Worm (Caenorhabditis elegans): ENCODE measurements around the gene Y49F6B.2.

DNA sequence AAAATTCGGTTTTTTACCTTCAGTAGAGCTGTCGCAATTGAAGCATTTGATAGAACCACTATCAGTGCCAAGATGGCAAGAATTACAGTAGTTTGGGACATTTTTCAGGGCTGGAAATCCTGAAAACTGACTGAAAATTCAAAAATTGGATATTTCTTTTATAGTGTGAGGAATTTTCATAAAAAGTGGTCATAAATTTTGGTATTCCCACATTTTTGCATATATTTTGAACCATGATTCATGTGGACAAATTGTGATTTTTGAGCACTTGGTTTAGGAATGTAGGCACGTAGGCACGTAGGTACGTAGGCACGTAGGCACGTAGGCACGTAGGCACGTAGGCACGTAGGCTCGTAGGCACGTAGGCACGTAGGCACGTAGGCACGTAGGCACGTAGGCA is 9.5 kb downstream of the Y49F6B.2 start, which contains the start of gene Y49F6B.19:
- TF ChIP-seq ztf-11 (tag; optimal IDR thresholded peaks at IDR 0.05) (no peak), nhr-237 (tag; optimal IDR thresholded peaks at IDR 0.05) (no peak), ceh-28 (tag; optimal IDR thresholded peaks at IDR 0.05) (no peak), tbx-2 (tag; optimal IDR thresholded peaks at IDR 0.05) (no peak), unc-62 (GFP tag; optimal IDR thresholded peaks at IDR 0.05) (no peak), nhr-76 (tag; optimal IDR thresholded peaks at IDR 0.05) (no peak)

Measured in whole organism, L3 larva.